Worm (Caenorhabditis elegans) whole organism, dauer: ENCODE results near the gene C43H6.6.

ENCODE experiments used
- unc-62 ChIP-seq: sonication (generic microtip); optimal IDR thresholded peaks from 2 replicates; lab custom pipeline; 2017; ENCODE audit warnings: missing biosample characterization, missing genetic modification reagents, missing genetic modification characterization

Gene C43H6.6

ce11 chrX:2439309-2439708 is 44.2 kb downstream of the C43H6.6 start:
- TF ChIP-seq unc-62: no peak

- TF ChIP-seq unc-62: no peak
These were observed 44.6 kb downstream of the C43H6.6 start for ce11 chrX:2439728-2440127.

ce11 chrX:2441163-2441562 is 46.1 kb downstream of the C43H6.6 start:
- no peak for TF ChIP-seq unc-62

- no peak for TF ChIP-seq unc-62
These were observed 48.2 kb downstream of the C43H6.6 start, which contains the start of gene T07D1.3 for ce11 chrX:2443304-2443703. T07D1.3 (minus strand) TSS chrX:2443404.

- TF ChIP-seq unc-62: no peak
These were observed 51.1 kb downstream of the C43H6.6 start for ce11 chrX:2446185-2446584.

- no peak for TF ChIP-seq unc-62
These were observed 52.1 kb downstream of the C43H6.6 start for ce11 chrX:2447214-2447613.
